Worm (Caenorhabditis elegans) whole organism, mixed stage, embryonic: Measurements from ENCODE around the gene F47B10.4.

Experiments
- lsy-2 ChIP-seq: fragments of 150-350 bp; optimal IDR thresholded peaks from 2 replicates; lab custom pipeline; 2014; ENCODE audit warnings: missing biosample characterization, missing genetic modification characterization
- nhr-237 ChIP-seq: fragments of 150-350 bp; optimal IDR thresholded peaks from 2 replicates; lab custom pipeline; 2014; ENCODE audit warnings: missing biosample characterization, missing genetic modification characterization

ce11 chrX:10846898-10847297 lies 44.2 kb upstream of the F47B10.4 start:
- TF ChIP-seq lsy-2: no peak
- no peak for TF ChIP-seq nhr-237 (tag; lab: Kevin White, UChicago)
